Fruit fly (Drosophila melanogaster) whole organism, adult: ENCODE results near the gene tnc.

Experiments
- CG11617 ChIP-seq: fragments of 200-800 bp; sonication (Bioruptor generic); optimal IDR thresholded peaks from 2 replicates; lab custom pipeline; 2017; ENCODE audit warnings: mild to moderate bottlenecking, missing biosample characterization, missing genetic modification reagents, missing genetic modification characterization
- CG12768 ChIP-seq: fragments of 200-800 bp; sonication (Bioruptor generic); optimal IDR thresholded peaks from 2 replicates; lab custom pipeline; 2017; ENCODE audit warnings: missing biosample characterization, missing genetic modification characterization, mild to moderate bottlenecking, moderate library complexity, missing genetic modification reagents
- CG14711 ChIP-seq: fragments of 200-800 bp; sonication (Bioruptor generic); optimal IDR thresholded peaks from 2 replicates; lab custom pipeline; 2018; ENCODE audit warnings: missing biosample characterization, mild to moderate bottlenecking, missing genetic modification characterization, moderate library complexity
- CG1620 ChIP-seq: fragments of 200-800 bp; sonication (Bioruptor generic); optimal IDR thresholded peaks from 2 replicates; lab custom pipeline; 2016; ENCODE audit warnings: missing biosample characterization, missing genetic modification characterization
- CG33017 ChIP-seq: fragments of 200-800 bp; sonication (Bioruptor generic); optimal IDR thresholded peaks from 2 replicates; lab custom pipeline; 2018; ENCODE audit warnings: missing biosample characterization, mild to moderate bottlenecking, missing genetic modification characterization, moderate library complexity
- CG5204 ChIP-seq: fragments of 200-800 bp; sonication (Bioruptor generic); optimal IDR thresholded peaks from 2 replicates; lab custom pipeline; 2016; ENCODE audit warnings: missing biosample characterization, missing genetic modification characterization
- CG7045 ChIP-seq: fragments of 200-800 bp; sonication (Bioruptor generic); optimal IDR thresholded peaks from 2 replicates; lab custom pipeline; 2017; ENCODE audit warnings: missing biosample characterization, mild to moderate bottlenecking, missing genetic modification characterization
- CG7101 ChIP-seq: fragments of 200-800 bp; sonication (Bioruptor generic); optimal IDR thresholded peaks from 2 replicates; lab custom pipeline; 2018; ENCODE audit warnings: missing biosample characterization, mild to moderate bottlenecking, missing genetic modification characterization, moderate library complexity
- Clk ChIP-seq: fragments of 200-800 bp; sonication (Bioruptor generic); optimal IDR thresholded peaks from 2 replicates; lab custom pipeline; 2017; ENCODE audit warnings: missing biosample characterization, missing genetic modification characterization
- Crg-1 ChIP-seq: fragments of 200-800 bp; sonication (Bioruptor generic); optimal IDR thresholded peaks from 2 replicates; lab custom pipeline; 2016; ENCODE audit warnings: missing biosample characterization, missing genetic modification characterization
- Hr96 ChIP-seq: fragments of 200-800 bp; sonication (Bioruptor generic); optimal IDR thresholded peaks from 2 replicates; lab custom pipeline; 2016; ENCODE audit warnings: missing biosample characterization, missing genetic modification characterization
- Mnt ChIP-seq: fragments of 200-800 bp; sonication (Bioruptor generic); optimal IDR thresholded peaks from 2 replicates; lab custom pipeline; 2016; ENCODE audit warnings: missing biosample characterization, mild to moderate bottlenecking, missing genetic modification characterization
- bab1 ChIP-seq: fragments of 200-800 bp; sonication (Bioruptor generic); optimal IDR thresholded peaks from 3 replicates; lab custom pipeline; 2019; ENCODE audit warnings: missing biosample characterization, mild to moderate bottlenecking, missing genetic modification characterization, moderate library complexity
- cic ChIP-seq: fragments of 200-800 bp; sonication (Bioruptor generic); optimal IDR thresholded peaks from 2 replicates; lab custom pipeline; 2017; ENCODE audit warnings: missing biosample characterization, mild to moderate bottlenecking, missing genetic modification characterization, moderate library complexity
- cnc ChIP-seq, 2 experiments: fragments of >200 bp; optimal IDR thresholded peaks; 2 replicates each; lab custom pipeline; 2017
- kay ChIP-seq: fragments of 200-800 bp; sonication (Bioruptor generic); peaks from one replicate; lab custom pipeline; 2016; ENCODE audit warnings: missing biosample characterization, missing genetic modification characterization, borderline replicate concordance
- ovo ChIP-seq: fragments of 200-800 bp; sonication (Bioruptor generic); optimal IDR thresholded peaks from 2 replicates; lab custom pipeline; 2016; ENCODE audit warnings: missing biosample characterization, missing genetic modification characterization
- pad ChIP-seq: fragments of 200-800 bp; sonication (Bioruptor generic); optimal IDR thresholded peaks from 3 replicates; lab custom pipeline; 2017; ENCODE audit warnings: missing biosample characterization, missing genetic modification characterization, mild to moderate bottlenecking, moderate library complexity, missing genetic modification reagents
- tj ChIP-seq: fragments of 200-800 bp; sonication (Bioruptor generic); optimal IDR thresholded peaks from 3 replicates; lab custom pipeline; 2017; ENCODE audit warnings: missing biosample characterization, mild to moderate bottlenecking, missing genetic modification characterization, moderate library complexity
- toe ChIP-seq: fragments of 200-800 bp; sonication (Bioruptor generic); optimal IDR thresholded peaks from 2 replicates; lab custom pipeline; 2016; ENCODE audit warnings: missing biosample characterization, missing genetic modification characterization

tnc gene

dm6 chr3R:24970323-24971067 is 13.7 kb upstream of the tnc start:
- no peak for TF ChIP-seq CG11617 (GFP tag; lab: Kevin White, UChicago)

dm6 chr3R:24974762-24975432 is 9.3 kb upstream of the tnc start:
- TF ChIP-seq CG12768 (GFP tag; lab: Kevin White, UChicago) (no peak), ovo (GFP tag; lab: Kevin White, UChicago) (no peak), kay (no peak), toe (GFP tag; lab: Kevin White, UChicago) (no peak), Clk (no peak), CG5204 (no peak)

- TF ChIP-seq Crg-1 (GFP tag; lab: Kevin White, UChicago): no peak
These were observed 8.0 kb upstream of the tnc start for dm6 chr3R:24976144-24976543.

DNA sequence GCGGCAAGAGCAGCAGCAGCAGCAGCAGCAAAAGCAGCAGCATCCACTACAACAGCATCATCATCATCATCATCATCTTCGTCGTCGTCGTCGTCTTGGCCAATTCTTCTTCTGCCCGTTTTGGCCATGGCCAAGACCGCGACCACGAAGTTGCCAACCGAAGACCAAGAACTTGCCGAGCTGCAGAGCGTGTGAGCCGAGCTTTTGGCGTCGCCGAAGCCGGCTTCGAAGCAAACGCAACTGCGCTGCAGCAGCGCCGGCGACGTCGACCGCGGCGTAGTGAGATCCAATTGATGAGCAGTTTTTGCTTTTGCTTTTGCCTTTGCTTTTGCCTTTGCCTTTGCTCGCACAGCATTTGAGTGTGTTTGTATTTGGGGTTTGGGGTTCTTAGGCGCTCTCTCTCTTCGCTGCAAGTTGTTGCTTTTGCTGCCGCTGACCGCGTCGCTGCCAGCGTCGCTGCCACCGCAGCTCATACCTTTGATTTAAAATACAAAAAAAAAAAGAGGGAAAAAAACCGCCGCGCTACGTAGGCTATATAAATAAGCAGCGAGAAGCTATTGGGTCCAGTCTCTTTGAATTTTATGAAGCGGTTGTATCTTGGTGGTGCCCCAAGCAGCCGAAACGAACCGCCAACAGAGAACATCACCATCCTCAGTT is 973 bp downstream of the tnc start:
- TF ChIP-seq Clk (no peak), CG12768 (GFP tag; lab: Kevin White, UChicago) (no peak), CG7045 (GFP tag; lab: Kevin White, UChicago) (no peak), CG5204 (no peak), kay (no peak), toe (GFP tag; lab: Kevin White, UChicago) (no peak), cnc (optimal IDR thresholded peaks at IDR 0.05; lab: Kevin White, UChicago) (no peak), Hr96 (no peak), CG33017 (tag; lab: Kevin White, UChicago) (no peak), CG7101 (tag; lab: Kevin White, UChicago) (no peak), bab1 (GFP tag; lab: Kevin White, UChicago) (no peak), CG11617 (GFP tag; lab: Kevin White, UChicago) (no peak), Crg-1 (GFP tag; lab: Kevin White, UChicago) (no peak), ovo (GFP tag; lab: Kevin White, UChicago) (no peak), cic (GFP tag; lab: Kevin White, UChicago) (no peak), tj (no peak), CG14711 (no peak), pad (GFP tag; lab: Kevin White, UChicago) (no peak), Mnt (GFP tag; lab: Kevin White, UChicago) (no peak)

DNA sequence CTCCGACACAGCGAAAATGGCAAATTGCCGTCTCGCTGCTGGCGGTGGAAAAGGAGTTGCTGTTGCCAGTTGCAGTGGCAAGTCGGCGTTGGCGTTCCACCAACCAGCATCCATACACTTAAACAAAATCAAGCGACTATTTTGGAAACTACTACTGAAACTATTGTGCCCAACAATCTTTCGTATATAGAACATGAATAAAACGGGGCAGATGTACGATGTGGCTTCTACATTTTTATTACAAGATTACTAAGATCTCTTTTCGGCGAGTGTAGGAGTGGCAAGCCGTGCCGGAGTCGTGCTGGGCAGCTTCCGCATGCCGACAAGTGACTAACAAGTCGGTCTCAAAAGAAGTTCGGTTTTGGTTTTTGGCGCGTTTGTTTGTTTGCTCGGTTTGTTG is 12.3 kb downstream of the tnc start:
- TF ChIP-seq Crg-1 (GFP tag; lab: Kevin White, UChicago): no peak
- no peak for TF ChIP-seq Mnt (GFP tag; lab: Kevin White, UChicago)
- TF ChIP-seq CG1620 (GFP tag; lab: Kevin White, UChicago): no peak
- no peak for TF ChIP-seq pad (GFP tag; lab: Kevin White, UChicago)
- TF ChIP-seq toe (GFP tag; lab: Kevin White, UChicago): no peak
- TF ChIP-seq bab1 (GFP tag; lab: Kevin White, UChicago): no peak
- TF ChIP-seq cic (GFP tag; lab: Kevin White, UChicago): no peak
- no peak for TF ChIP-seq ovo (GFP tag; lab: Kevin White, UChicago)
- no peak for TF ChIP-seq CG5204
- TF ChIP-seq Clk: no peak
- TF ChIP-seq kay: no peak
- no peak for TF ChIP-seq Hr96
- TF ChIP-seq tj: no peak
- no peak for TF ChIP-seq CG33017 (tag; lab: Kevin White, UChicago)

dm6 chr3R:24997287-24997686 is 13.1 kb downstream of the tnc start:
- TF ChIP-seq ovo (GFP tag; lab: Kevin White, UChicago): no peak
- TF ChIP-seq cnc (optimal IDR thresholded peaks at IDR 0.05; lab: Kevin White, UChicago): no peak
- no peak for TF ChIP-seq cic (GFP tag; lab: Kevin White, UChicago)
- no peak for TF ChIP-seq Hr96
- no peak for TF ChIP-seq CG12768 (GFP tag; lab: Kevin White, UChicago)
- no peak for TF ChIP-seq bab1 (GFP tag; lab: Kevin White, UChicago)
- no peak for TF ChIP-seq pad (GFP tag; lab: Kevin White, UChicago)
- TF ChIP-seq Crg-1 (GFP tag; lab: Kevin White, UChicago): no peak
- no peak for TF ChIP-seq Mnt (GFP tag; lab: Kevin White, UChicago)
- no peak for TF ChIP-seq kay
- no peak for TF ChIP-seq CG7101 (tag; lab: Kevin White, UChicago)
- TF ChIP-seq Clk: no peak

DNA sequence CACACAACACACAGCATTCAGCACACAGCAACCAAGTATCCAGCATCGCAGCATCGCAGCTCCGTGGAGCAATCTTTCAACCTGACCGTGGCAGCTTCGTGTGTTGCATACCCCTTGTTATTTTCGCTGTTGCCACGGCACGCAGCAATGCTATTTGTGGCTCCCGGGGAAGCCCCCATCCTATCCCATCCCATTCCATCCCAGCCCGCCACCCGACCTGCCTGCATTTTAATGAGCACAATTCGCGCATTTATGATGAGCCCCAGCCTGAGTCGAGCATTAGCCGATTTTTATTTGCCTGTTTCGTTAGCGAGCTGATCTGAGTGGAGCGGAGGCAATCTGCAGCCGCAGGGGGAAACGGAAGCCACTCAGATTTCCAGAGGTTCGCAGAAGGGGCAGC is 15.4 kb downstream of the tnc start:
- TF ChIP-seq pad (GFP tag; lab: Kevin White, UChicago): no peak
- TF ChIP-seq tj: no peak
- no peak for TF ChIP-seq Crg-1 (GFP tag; lab: Kevin White, UChicago)
- no peak for TF ChIP-seq CG7101 (tag; lab: Kevin White, UChicago)
- no peak for TF ChIP-seq Hr96
- no peak for TF ChIP-seq bab1 (GFP tag; lab: Kevin White, UChicago)
- TF ChIP-seq Clk: no peak
- no peak for TF ChIP-seq ovo (GFP tag; lab: Kevin White, UChicago)
- TF ChIP-seq CG14711: no peak
- TF ChIP-seq CG33017 (tag; lab: Kevin White, UChicago): no peak
- TF ChIP-seq CG11617 (GFP tag; lab: Kevin White, UChicago): no peak
- TF ChIP-seq CG5204: no peak
- no peak for TF ChIP-seq CG7045 (GFP tag; lab: Kevin White, UChicago)
- TF ChIP-seq Mnt (GFP tag; lab: Kevin White, UChicago): no peak
- no peak for TF ChIP-seq CG12768 (GFP tag; lab: Kevin White, UChicago)
- no peak for TF ChIP-seq cnc (optimal IDR thresholded peaks at IDR 0.05; lab: Kevin White, UChicago)
